Fruit fly (Drosophila melanogaster) S2 (cell line): Measurements from ENCODE around the gene CG44303.

Experiments used
- CG8478 ChIP-seq: fragments of >200 bp; optimal IDR thresholded peaks from 2 replicates; lab custom pipeline; 2018
- CTCF ChIP-seq, 2 experiments: fragments of >200 bp; optimal IDR thresholded peaks; 2 replicates each; lab custom pipeline; 2018

Gene CG44303

DNA sequence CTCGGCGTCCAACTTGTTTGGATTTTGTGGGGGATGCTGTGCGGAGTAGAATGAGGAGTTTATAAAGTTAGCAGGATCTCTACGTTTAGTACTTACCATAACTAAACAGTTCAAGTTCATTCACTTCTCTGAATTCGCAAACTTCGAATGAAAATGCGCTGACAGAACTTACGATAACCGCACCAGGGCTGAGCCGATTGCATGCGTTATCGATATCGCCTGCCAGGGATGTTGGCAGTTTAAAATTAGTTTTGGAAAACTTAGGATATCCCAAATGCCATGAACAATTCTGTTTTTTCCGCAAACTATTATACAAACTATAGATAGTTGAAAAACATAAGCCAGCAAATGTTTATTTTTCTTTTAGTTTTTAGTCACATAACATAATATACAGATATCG lies at the start of gene CG44303:
Gene CG44303, minus strand, starts transcription at position 154 of the 400 bp plus-strand sequence.
- TF ChIP-seq CTCF (optimal IDR thresholded peaks at IDR 0.05; lab: Kevin White, UChicago), result no peak
- no peak for TF ChIP-seq CG8478

- TF ChIP-seq CG8478 (no peak), CTCF (optimal IDR thresholded peaks at IDR 0.05; lab: Kevin White, UChicago) (no peak)
Measured at dm6 chrX:6733291-6734042, 46.2 kb upstream of the CG44303 start.

DNA sequence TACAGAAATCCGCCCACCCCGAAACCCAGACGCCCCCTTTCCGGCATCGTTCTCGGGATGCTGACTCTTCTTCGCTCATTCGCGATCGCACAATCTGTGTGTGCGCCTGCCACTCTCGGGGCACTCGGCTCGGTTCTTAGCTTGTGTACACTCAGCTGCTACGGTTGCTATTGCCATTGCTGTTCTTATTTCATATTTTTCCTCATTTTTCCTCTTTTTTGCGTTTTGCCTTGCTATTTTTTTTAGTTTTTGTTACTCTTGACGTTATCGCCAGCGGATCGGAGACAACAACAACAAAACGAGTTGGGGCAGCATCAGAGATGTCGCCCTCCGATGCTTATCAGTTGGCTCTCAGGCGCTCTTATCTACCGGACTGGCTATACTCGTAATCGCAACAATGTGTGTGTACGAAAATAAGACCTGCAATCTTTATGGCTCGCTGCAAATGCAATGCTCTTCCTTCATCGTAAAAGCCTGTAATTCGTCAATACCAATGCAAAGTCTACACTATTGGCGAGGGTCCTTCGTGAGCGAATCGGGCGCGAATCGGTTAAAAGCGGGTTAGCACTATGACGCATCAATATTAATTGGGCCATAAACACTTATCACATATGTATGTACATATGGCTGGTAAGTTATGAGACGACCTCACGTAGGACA lies 43.5 kb upstream of the CG44303 start:
- TF ChIP-seq CG8478, result no peak
- no peak for TF ChIP-seq CTCF (optimal IDR thresholded peaks at IDR 0.05; lab: Kevin White, UChicago)

- no peak for TF ChIP-seq CG8478
- peak; percentile 82 to 87 for TF ChIP-seq CTCF (optimal IDR thresholded peaks at IDR 0.05; lab: Kevin White, UChicago)
Measured at dm6 chrX:6728597-6729158, 41.5 kb upstream of the CG44303 start.

DNA sequence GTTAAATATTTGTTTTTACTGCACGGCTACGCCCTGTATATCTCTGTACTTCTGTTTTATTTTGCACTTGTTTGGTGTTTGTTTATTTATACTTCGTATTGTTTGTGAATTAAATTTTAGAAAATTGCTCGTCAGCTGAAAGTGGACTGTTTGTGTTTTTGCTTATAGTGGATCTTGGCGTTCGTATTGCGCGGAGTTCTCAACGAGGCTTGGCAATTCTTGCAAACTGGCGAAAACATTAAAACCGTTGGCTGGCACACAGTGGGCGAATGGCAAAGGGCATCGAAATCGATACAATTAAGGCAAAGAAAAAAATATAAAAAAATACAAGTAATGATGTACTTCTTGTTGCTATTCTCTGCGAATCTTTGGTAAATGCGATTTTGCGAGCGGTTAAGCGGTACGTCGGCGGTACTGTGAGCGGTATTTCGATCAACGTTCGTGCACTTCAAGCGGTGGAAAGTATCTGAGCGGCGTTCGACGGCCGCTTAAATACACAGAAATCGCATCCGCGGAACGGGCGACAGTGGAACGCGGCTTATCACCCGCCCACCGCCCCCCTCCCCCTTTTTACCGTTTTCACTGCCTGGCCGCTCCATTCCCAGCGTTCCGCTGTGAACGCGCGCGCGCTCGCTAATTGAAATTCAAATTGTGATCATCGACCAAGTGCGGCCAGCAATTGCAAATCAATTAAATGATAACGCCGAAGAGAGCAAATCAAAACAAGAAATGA lies 39.7 kb upstream of the CG44303 start:
- no peak for TF ChIP-seq CTCF (optimal IDR thresholded peaks at IDR 0.05; lab: Kevin White, UChicago)
- no peak for TF ChIP-seq CG8478

- TF ChIP-seq CG8478 (no peak), CTCF (optimal IDR thresholded peaks at IDR 0.05; lab: Kevin White, UChicago) (no peak)
Measured at dm6 chrX:6724904-6725505, 37.8 kb upstream of the CG44303 start.

- TF ChIP-seq CTCF (optimal IDR thresholded peaks at IDR 0.05; lab: Kevin White, UChicago) (no peak), CG8478 (no peak)
Measured at dm6 chrX:6723622-6724021, 36.4 kb upstream of the CG44303 start.

dm6 chrX:6719968-6720367 lies 32.7 kb upstream of the CG44303 start:
- TF ChIP-seq CTCF (optimal IDR thresholded peaks at IDR 0.05; lab: Kevin White, UChicago), result no peak
- no peak for TF ChIP-seq CG8478

- TF ChIP-seq CG8478 (no peak), CTCF (optimal IDR thresholded peaks at IDR 0.05; lab: Kevin White, UChicago) (no peak)
Measured at dm6 chrX:6719259-6719658, 32.0 kb upstream of the CG44303 start.

DNA sequence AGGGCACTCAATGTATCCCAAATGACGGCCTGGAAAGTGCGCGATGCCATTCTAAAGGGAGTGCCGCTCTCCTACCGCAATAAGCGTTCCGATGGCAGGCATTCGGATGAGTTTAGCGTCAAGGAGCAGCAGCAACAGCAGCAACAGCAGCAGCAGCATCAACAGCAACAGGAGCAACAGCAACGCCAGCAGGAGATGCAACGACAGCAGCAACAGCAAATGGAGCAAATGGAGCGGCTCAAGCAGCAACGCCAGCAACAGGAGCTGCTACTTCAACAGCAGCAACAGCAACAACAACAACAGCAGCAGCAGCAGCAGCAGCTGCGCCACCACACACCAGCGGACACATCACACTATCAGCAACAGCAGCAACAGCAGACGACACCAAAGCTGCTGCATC lies 28.9 kb upstream of the CG44303 start:
- no peak for TF ChIP-seq CG8478
- TF ChIP-seq CTCF (optimal IDR thresholded peaks at IDR 0.05; lab: Kevin White, UChicago), result no peak

DNA sequence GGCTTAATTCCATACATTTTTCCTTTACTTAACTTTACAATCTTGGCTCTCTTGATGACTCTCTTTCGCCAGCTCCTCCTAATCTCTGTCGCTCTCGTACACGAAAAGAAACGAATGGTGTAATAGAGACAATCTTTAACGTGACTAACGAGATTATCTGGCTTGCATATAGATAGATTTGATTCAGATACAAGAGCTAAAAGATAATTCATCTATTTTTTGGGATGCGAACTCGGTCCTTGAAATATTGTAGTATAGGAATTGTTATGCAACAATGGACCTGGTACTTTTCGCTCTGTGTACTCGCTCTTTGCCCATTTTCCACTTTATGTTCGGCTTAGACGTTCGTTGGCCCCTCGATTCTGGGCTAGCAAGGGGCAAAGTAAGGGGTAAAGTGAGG lies 24.1 kb upstream of the CG44303 start:
- TF ChIP-seq CG8478 (no peak), CTCF (optimal IDR thresholded peaks at IDR 0.05; lab: Kevin White, UChicago) (no peak)

DNA sequence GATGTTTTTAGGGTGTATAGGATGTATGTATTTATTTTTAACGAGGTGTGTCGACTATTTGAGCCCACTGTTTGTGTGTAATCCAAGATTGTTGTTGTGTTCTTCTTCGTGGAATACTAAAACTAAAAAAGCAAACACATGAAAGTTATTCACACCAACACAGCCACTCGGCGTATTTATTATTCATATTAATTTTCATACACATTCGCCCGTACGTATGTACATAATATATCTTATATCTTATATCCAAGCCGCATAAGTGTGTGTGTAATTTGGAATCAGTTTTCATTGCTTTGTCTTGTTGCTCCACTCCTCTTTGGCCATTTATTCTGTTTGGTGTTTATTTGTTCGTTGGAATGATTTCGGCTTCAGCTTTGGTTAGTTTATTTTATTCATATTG lies 23.4 kb upstream of the CG44303 start:
- TF ChIP-seq CTCF (optimal IDR thresholded peaks at IDR 0.05; lab: Kevin White, UChicago) (no peak), CG8478 (no peak)

DNA sequence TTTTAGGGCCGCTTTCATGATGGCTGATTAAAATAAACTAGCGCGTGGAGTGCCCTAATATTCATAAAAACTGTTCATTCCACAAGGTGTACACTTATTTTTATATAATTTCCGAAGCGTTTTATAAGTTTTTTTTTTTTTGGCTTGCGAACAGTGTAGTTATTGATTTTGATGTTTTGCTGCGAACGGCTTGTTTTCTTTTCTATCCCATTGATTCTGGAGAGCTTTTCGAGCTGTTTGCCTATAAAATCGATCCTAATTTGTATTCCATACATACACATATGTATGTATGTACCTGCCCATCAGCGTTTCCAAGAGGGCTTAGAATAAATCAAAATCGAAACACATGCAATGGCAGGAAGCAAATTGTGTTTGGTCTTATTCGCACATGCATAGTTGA lies 23.0 kb upstream of the CG44303 start:
- TF ChIP-seq CTCF (optimal IDR thresholded peaks at IDR 0.05; lab: Kevin White, UChicago) (no peak), CG8478 (no peak)

DNA sequence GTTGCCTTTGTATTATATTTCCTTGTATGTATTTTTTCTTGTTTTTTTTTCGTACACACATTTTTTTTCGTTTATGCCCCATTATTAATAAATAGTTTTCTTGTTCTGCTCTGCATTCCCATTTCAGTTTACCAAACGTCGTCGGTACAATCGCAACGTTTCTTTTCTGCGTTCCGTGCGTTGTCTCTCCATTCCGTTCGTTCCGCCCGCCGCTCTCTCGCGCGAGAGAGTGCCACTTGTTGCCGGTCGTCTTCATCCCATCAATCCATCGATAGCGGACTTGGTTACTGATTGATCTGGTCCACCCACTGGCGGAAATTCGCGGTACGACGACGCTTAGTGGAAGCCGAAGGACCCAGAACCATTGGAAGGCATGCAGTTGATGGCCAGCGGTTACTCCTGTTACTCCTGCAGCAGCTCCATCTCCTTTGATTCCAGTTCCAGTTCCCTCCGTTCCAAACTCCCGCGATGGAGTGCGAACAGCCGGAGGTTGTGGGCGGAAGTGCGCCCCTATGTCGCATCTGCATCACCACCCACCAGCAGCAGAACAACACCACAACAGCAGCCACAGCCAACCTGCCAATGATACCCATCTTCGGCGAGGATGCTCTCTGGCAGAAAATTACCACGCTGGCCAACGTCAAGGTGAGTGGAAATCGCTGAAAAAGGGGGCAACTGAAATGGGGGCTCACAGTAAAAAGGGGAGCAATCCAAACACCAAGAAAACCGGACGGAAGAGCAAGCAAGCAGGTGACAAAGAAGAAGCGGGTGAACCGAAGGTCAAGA lies 22.2 kb upstream of the CG44303 start:
- TF ChIP-seq CG8478, result no peak
- TF ChIP-seq CTCF (optimal IDR thresholded peaks at IDR 0.05; lab: Kevin White, UChicago), result no peak
